Fruit fly (Drosophila melanogaster) S2 (cell line): ENCODE results near the gene hay.

ENCODE experiments used
- CG8478 ChIP-seq: fragments of >200 bp; optimal IDR thresholded peaks from 2 replicates; lab custom pipeline; 2018
- CTCF ChIP-seq, 2 experiments: fragments of >200 bp; optimal IDR thresholded peaks; 2 replicates each; lab custom pipeline; 2018

DNA sequence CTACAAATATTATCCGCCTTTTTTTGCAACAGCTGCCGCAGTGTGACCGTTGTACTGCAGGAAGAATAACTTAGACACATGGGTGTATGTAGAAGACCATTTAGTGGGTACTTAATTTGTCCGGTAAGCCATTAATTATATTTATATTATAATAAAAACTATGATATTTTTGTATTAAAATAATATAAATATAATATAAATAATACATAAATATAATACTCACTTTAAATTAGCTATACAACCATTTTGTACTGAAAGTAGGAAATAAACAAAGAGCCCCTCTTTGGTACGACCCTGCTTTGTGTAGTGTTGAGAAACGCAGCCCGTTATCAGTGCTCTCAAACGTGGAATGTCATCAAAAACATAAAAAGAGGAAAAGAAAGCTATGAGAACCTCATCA, 6.9 kb downstream of the hay start, which contains the start of gene Cnep1r2:
- TF ChIP-seq CG8478 (lab: Kevin White, UChicago) (no peak), CTCF (optimal IDR thresholded peaks at IDR 0.05; lab: Kevin White, UChicago) (no peak)
